Worm (Caenorhabditis elegans) whole organism, L3 larva: ENCODE data around the gene F09C6.13.

ENCODE experiments used
- ama-1 ChIP-seq: fragments of 150-350 bp; optimal IDR thresholded peaks from 2 replicates; lab custom pipeline; 2018
- elt-2 ChIP-seq: sonication (generic microtip); optimal IDR thresholded peaks from 2 replicates; lab custom pipeline; 2016; ENCODE audit warnings: missing genetic modification reagents, mild to moderate bottlenecking, missing genetic modification characterization, missing compliant biosample characterization
- snpc-4 ChIP-seq: fragments of 150-350 bp; optimal IDR thresholded peaks from 2 replicates; lab custom pipeline; 2014; ENCODE audit warnings: missing biosample characterization, missing genetic modification characterization
- ztf-4 ChIP-seq: fragments of 150-350 bp; optimal IDR thresholded peaks from 2 replicates; lab custom pipeline; 2014; ENCODE audit warnings: missing biosample characterization, missing genetic modification characterization

DNA sequence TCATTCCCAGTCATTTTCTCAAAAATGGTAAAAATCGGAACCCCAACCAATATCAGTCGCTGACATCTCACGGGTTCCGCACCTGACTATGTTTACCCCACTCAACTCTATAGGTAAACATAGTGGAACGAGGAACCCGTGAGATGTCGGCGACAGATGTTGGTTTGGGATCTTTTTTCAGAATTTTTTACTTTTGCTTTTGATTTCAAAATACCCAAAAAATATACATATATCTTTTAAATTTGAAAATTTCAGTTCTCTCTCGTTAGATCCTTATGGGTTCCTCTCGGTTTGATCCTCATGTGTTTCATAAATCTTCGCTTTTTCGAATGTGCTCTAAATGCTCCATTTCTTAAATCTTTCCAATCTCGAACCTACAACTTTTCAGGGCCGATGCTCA is 11.2 kb upstream of the F09C6.13 start, which contains the start of gene srw-23:
- no peak for TF ChIP-seq ztf-4 (tag; lab: Kevin White, UChicago)
- no peak for TF ChIP-seq snpc-4 (tag; lab: Kevin White, UChicago)
- no peak for TF ChIP-seq elt-2 (tag; lab: Kevin White, UChicago)
- TF ChIP-seq ama-1 = no peak
